Fruit fly (Drosophila melanogaster) whole organism, embryonic: ENCODE data around the gene sun.
A peak's percentile ranks its signal among the peaks of the same experiment; 100 is the strongest.

Experiments
- BEAF-32 ChIP-seq: fragments of 200-800 bp; sonication (Bioruptor generic); optimal IDR thresholded peaks from 3 replicates; lab custom pipeline; 2017; ENCODE audit warnings: missing biosample characterization, missing genetic modification characterization, mild to moderate bottlenecking, moderate library complexity, missing genetic modification reagents
- CG1024 ChIP-seq: fragments of 200-800 bp; sonication (Bioruptor generic); IDR thresholded peaks from 2 replicates; pipeline ENCODE4 v1.3.6; 2022; ENCODE audit warnings: missing biosample characterization, missing genetic modification characterization
- CG12071 ChIP-seq: fragments of 200-800 bp; sonication (Bioruptor generic); optimal IDR thresholded peaks from 3 replicates; lab custom pipeline; 2018; ENCODE audit warnings: missing biosample characterization, mild to moderate bottlenecking, missing genetic modification characterization
- CG12659 ChIP-seq: fragments of 200-800 bp; sonication (Bioruptor generic); optimal IDR thresholded peaks from 3 replicates; lab custom pipeline; 2017; ENCODE audit warnings: mild to moderate bottlenecking, missing biosample characterization, missing genetic modification reagents, missing genetic modification characterization
- CG12942 ChIP-seq: fragments of 200-800 bp; sonication (Bioruptor generic); optimal IDR thresholded peaks from 3 replicates; lab custom pipeline; 2016; ENCODE audit warnings: missing biosample characterization, missing genetic modification characterization
- CG14965 ChIP-seq: fragments of 200-800 bp; sonication (Bioruptor generic); optimal IDR thresholded peaks from 2 replicates; lab custom pipeline; 2016; ENCODE audit warnings: missing biosample characterization, missing genetic modification characterization, borderline replicate concordance
- CG15073 ChIP-seq: fragments of 200-800 bp; sonication (Bioruptor generic); optimal IDR thresholded peaks from 2 replicates; lab custom pipeline; 2016; ENCODE audit warnings: missing biosample characterization, missing genetic modification characterization
- CG15696 ChIP-seq: fragments of 200-800 bp; sonication (Bioruptor generic); optimal IDR thresholded peaks from 2 replicates; lab custom pipeline; 2019; ENCODE audit warnings: missing biosample characterization, mild to moderate bottlenecking, missing genetic modification characterization, moderate library complexity
- CG1602 ChIP-seq: fragments of 200-800 bp; sonication (Bioruptor generic); optimal IDR thresholded peaks from 3 replicates; lab custom pipeline; 2016; ENCODE audit warnings: missing biosample characterization, missing genetic modification characterization
- CG2116 ChIP-seq: fragments of 200-800 bp; sonication (Bioruptor generic); optimal IDR thresholded peaks from 3 replicates; lab custom pipeline; 2018; ENCODE audit warnings: missing biosample characterization, mild to moderate bottlenecking, missing genetic modification characterization
- CG30020 ChIP-seq: fragments of 200-800 bp; optimal IDR thresholded peaks from 2 replicates; lab custom pipeline; 2019; ENCODE audit warnings: missing biosample characterization, mild to moderate bottlenecking, missing genetic modification characterization, moderate library complexity
- CG30403 ChIP-seq: fragments of 200-800 bp; sonication (Bioruptor generic); optimal IDR thresholded peaks from 3 replicates; lab custom pipeline; 2016; ENCODE audit warnings: missing biosample characterization, missing genetic modification characterization
- CG32532 ChIP-seq: fragments of 200-800 bp; sonication (Bioruptor generic); IDR thresholded peaks from 2 replicates; pipeline ENCODE4 v1.3.6; 2022; ENCODE audit warnings: missing biosample characterization, missing genetic modification characterization
- CG4328 ChIP-seq: fragments of 200-800 bp; sonication (Bioruptor generic); optimal IDR thresholded peaks from 3 replicates; lab custom pipeline; 2017; ENCODE audit warnings: missing biosample characterization, missing genetic modification reagents, missing genetic modification characterization
- CG4617 ChIP-seq: fragments of 200-800 bp; sonication (Bioruptor generic); optimal IDR thresholded peaks from 3 replicates; lab custom pipeline; 2016; ENCODE audit warnings: missing biosample characterization, missing genetic modification characterization, borderline replicate concordance
- CG6654 ChIP-seq: fragments of 200-800 bp; sonication (Bioruptor generic); optimal IDR thresholded peaks from 2 replicates; lab custom pipeline; 2017; ENCODE audit warnings: missing biosample characterization, mild to moderate bottlenecking, missing genetic modification characterization
- CG7357 ChIP-seq: fragments of 200-800 bp; sonication (Bioruptor generic); IDR thresholded peaks from 3 replicates; pipeline ENCODE4 v1.3.6; 2022; ENCODE audit warnings: missing biosample characterization, missing genetic modification characterization
- CG7963 ChIP-seq: fragments of 200-800 bp; sonication (Bioruptor generic); IDR thresholded peaks from 3 replicates; pipeline ENCODE4 v1.3.6; 2022; ENCODE audit warnings: missing biosample characterization, missing genetic modification characterization; ENCODE audit not compliant: partially characterized antibody
- CG8359 ChIP-seq: fragments of 200-800 bp; sonication (Bioruptor generic); optimal IDR thresholded peaks from 2 replicates; lab custom pipeline; 2017; ENCODE audit warnings: missing biosample characterization, mild to moderate bottlenecking, missing genetic modification characterization, borderline replicate concordance
- CG8388 ChIP-seq: fragments of 200-800 bp; sonication (Bioruptor generic); optimal IDR thresholded peaks from 2 replicates; lab custom pipeline; 2019; ENCODE audit warnings: missing biosample characterization, mild to moderate bottlenecking, missing genetic modification characterization, moderate library complexity
- CG9797 ChIP-seq: fragments of 200-800 bp; sonication (Bioruptor generic); optimal IDR thresholded peaks from 3 replicates; lab custom pipeline; 2018; ENCODE audit warnings: missing biosample characterization, mild to moderate bottlenecking, missing genetic modification characterization
- D ChIP-seq, 2 experiments: fragments of 200-800 bp in 1 of 2; fragments of >200 bp in 1 of 2; sonication (Bioruptor generic) in 1 of 2; optimal IDR thresholded peaks; 2 replicates in 1 of 2; 3 replicates in 1 of 2; lab custom pipeline; 2017; ENCODE audit warnings: mild to moderate bottlenecking in 1 of 2, missing biosample characterization in 1 of 2, missing genetic modification characterization in 1 of 2, missing genetic modification reagents in 1 of 2
- Doc3 ChIP-seq: fragments of 200-800 bp; sonication (Bioruptor generic); IDR thresholded peaks from 3 replicates; pipeline ENCODE4 v1.3.6; 2022; ENCODE audit warnings: missing biosample characterization, missing genetic modification characterization; ENCODE audit not compliant: partially characterized antibody
- Dref ChIP-seq: fragments of 200-800 bp; sonication (Bioruptor generic); IDR thresholded peaks from 2 replicates; pipeline ENCODE4 v1.3.6; 2022; ENCODE audit warnings: missing biosample characterization, missing genetic modification characterization
- Eip74EF ChIP-seq, 2 experiments: fragments of 200-800 bp in 1 of 2; fragments of >200 bp in 1 of 2; sonication (Bioruptor generic) in 1 of 2; optimal IDR thresholded peaks; 2 replicates each; lab custom pipeline; 2017 to 2019; ENCODE audit warnings: missing biosample characterization in 2 of 2, missing genetic modification characterization in 2 of 2, mild to moderate bottlenecking in 1 of 2, moderate library complexity in 1 of 2
- Elba2 ChIP-seq: fragments of 200-800 bp; sonication (Bioruptor generic); optimal IDR thresholded peaks from 3 replicates; lab custom pipeline; 2016; ENCODE audit warnings: missing biosample characterization, missing genetic modification characterization
- Kr ChIP-seq: fragments of 200-800 bp; sonication (Bioruptor generic); optimal IDR thresholded peaks from 2 replicates; lab custom pipeline; 2017; ENCODE audit warnings: missing biosample characterization, mild to moderate bottlenecking, missing genetic modification characterization
- MBD-R2 ChIP-seq: fragments of 200-800 bp; sonication (Bioruptor generic); IDR thresholded peaks from 2 replicates; pipeline ENCODE4 v1.3.6; 2022; ENCODE audit warnings: missing biosample characterization, missing genetic modification characterization
- Max ChIP-seq: fragments of 200-800 bp; sonication (Bioruptor generic); optimal IDR thresholded peaks from 2 replicates; lab custom pipeline; 2016; ENCODE audit warnings: missing biosample characterization, mild to moderate bottlenecking, missing genetic modification characterization
- Mrtf ChIP-seq: fragments of 200-800 bp; sonication (Bioruptor generic); IDR thresholded peaks from 3 replicates; pipeline ENCODE4 v1.3.6; 2022; ENCODE audit warnings: missing biosample characterization, missing genetic modification characterization
- Scr ChIP-seq: fragments of 200-800 bp; sonication (Bioruptor generic); IDR thresholded peaks from 2 replicates; pipeline ENCODE4 v1.3.6; 2022; ENCODE audit warnings: missing biosample characterization, missing genetic modification characterization; ENCODE audit not compliant: partially characterized antibody
- al ChIP-seq: fragments of 200-800 bp; sonication (Bioruptor generic); IDR thresholded peaks from 2 replicates; pipeline ENCODE4 v1.3.6; 2022; ENCODE audit warnings: missing biosample characterization, missing genetic modification characterization
- az2 ChIP-seq: fragments of 200-800 bp; sonication (Bioruptor generic); optimal IDR thresholded peaks from 3 replicates; lab custom pipeline; 2016; ENCODE audit warnings: missing biosample characterization, missing genetic modification characterization
- bcd ChIP-seq: fragments of 200-800 bp; sonication (Bioruptor generic); optimal IDR thresholded peaks from 2 replicates; lab custom pipeline; 2017; ENCODE audit warnings: missing biosample characterization, mild to moderate bottlenecking, missing genetic modification characterization
- caup ChIP-seq: fragments of 200-800 bp; sonication (Bioruptor generic); optimal IDR thresholded peaks from 3 replicates; lab custom pipeline; 2017; ENCODE audit warnings: missing biosample characterization, mild to moderate bottlenecking, missing genetic modification characterization, moderate library complexity; ENCODE audit not compliant: severe bottlenecking
- cg ChIP-seq: fragments of 200-800 bp; sonication (Bioruptor generic); optimal IDR thresholded peaks from 3 replicates; lab custom pipeline; 2019; ENCODE audit warnings: missing biosample characterization, mild to moderate bottlenecking, missing genetic modification characterization, moderate library complexity
- eve ChIP-seq, 2 experiments: fragments of >200 bp; optimal IDR thresholded peaks; 2 replicates each; lab custom pipeline; 2017; ENCODE audit warnings: missing biosample characterization in 2 of 2, missing genetic modification characterization in 2 of 2
- exex ChIP-seq: fragments of 200-800 bp; sonication (Bioruptor generic); optimal IDR thresholded peaks from 4 replicates; lab custom pipeline; 2018; ENCODE audit warnings: missing biosample characterization, mild to moderate bottlenecking, missing genetic modification characterization, moderate library complexity
- ftz-f1 ChIP-seq: fragments of 200-800 bp; sonication (Bioruptor generic); optimal IDR thresholded peaks from 2 replicates; lab custom pipeline; 2016; ENCODE audit warnings: missing biosample characterization, missing genetic modification characterization
- hbn ChIP-seq: fragments of 200-800 bp; sonication (Bioruptor generic); IDR thresholded peaks from 2 replicates; pipeline ENCODE4 v1.3.6; 2022; ENCODE audit warnings: missing biosample characterization, missing genetic modification characterization; ENCODE audit not compliant: partially characterized antibody
- mirr ChIP-seq: fragments of 200-800 bp; sonication (Bioruptor generic); optimal IDR thresholded peaks from 3 replicates; lab custom pipeline; 2018; ENCODE audit warnings: missing biosample characterization, mild to moderate bottlenecking, missing genetic modification characterization
- onecut ChIP-seq: fragments of 200-800 bp; sonication (Bioruptor generic); IDR thresholded peaks from 2 replicates; pipeline ENCODE4 v1.3.6; 2022; ENCODE audit warnings: missing biosample characterization, missing genetic modification characterization
- sisA ChIP-seq: fragments of 200-800 bp; sonication (Bioruptor generic); IDR thresholded peaks from 2 replicates; pipeline ENCODE4 v1.3.6; 2022; ENCODE audit warnings: missing biosample characterization, missing genetic modification characterization
- unc-4 ChIP-seq: fragments of 200-800 bp; sonication (Bioruptor generic); IDR thresholded peaks from 2 replicates; pipeline ENCODE4 v1.3.6; 2022; ENCODE audit warnings: missing biosample characterization, missing genetic modification characterization; ENCODE audit not compliant: partially characterized antibody
- vvl ChIP-seq: fragments of 200-800 bp; sonication (Bioruptor generic); IDR thresholded peaks from 2 replicates; pipeline ENCODE4 v1.3.6; 2022; ENCODE audit warnings: missing biosample characterization, missing genetic modification characterization
- wor ChIP-seq: fragments of 200-800 bp; sonication (Bioruptor generic); IDR thresholded peaks from 2 replicates; pipeline ENCODE4 v1.3.6; 2022; ENCODE audit warnings: missing biosample characterization, missing genetic modification characterization

sun gene

dm6 chrX:15889780-15890608 lies 40.9 kb upstream of the sun start, which contains the start of the genes MSBP and CG15916 (continued):
- TF ChIP-seq eve (GFP tag; optimal IDR thresholded peaks at IDR 0.05; lab: Kevin White, UChicago) (no peak), MBD-R2 (GFP tag; lab: Robert Waterston, UW) (peak; percentile 11; the same call in 1 of the 2 replicates), CG4328 (GFP tag; lab: Kevin White, UChicago) (no peak), Doc3 (no peak), Max (GFP tag; lab: Kevin White, UChicago) (peak; percentile 12), CG2116 (GFP tag; lab: Kevin White, UChicago) (peak; percentile 38), Mrtf (GFP tag; lab: Robert Waterston, UW) (0 out of 3 replicates have a peak, but pooled peaks have one; percentile 27), CG1602 (GFP tag; lab: Kevin White, UChicago) (peak; percentile 13), CG15696 (tag; lab: Kevin White, UChicago) (peak; percentile 12), CG6654 (GFP tag; lab: Kevin White, UChicago) (no peak), Elba2 (peak; percentile 13), Eip74EF (GFP tag; optimal IDR thresholded peaks at IDR 0.05; lab: Kevin White, UChicago) (no peak), unc-4 (no peak), sisA (GFP tag; lab: Robert Waterston, UW) (no peak), CG32532 (no peak), ftz-f1 (GFP tag; lab: Kevin White, UChicago) (no peak), CG8388 (GFP tag; lab: Kevin White, UChicago) (peak; percentile 3), CG30403 (GFP tag; lab: Kevin White, UChicago) (peak; percentile 49), CG12942 (GFP tag; lab: Kevin White, UChicago) (no peak), hbn (GFP tag; lab: Robert Waterston, UW) (no peak), CG12071 (GFP tag; lab: Kevin White, UChicago) (no peak), Kr (GFP tag; lab: Kevin White, UChicago) (no peak), az2 (peak; percentile 9), wor (GFP tag; lab: Robert Waterston, UW) (no peak)

dm6 chrX:15888763-15889162 lies 39.7 kb upstream of the sun start:
- peak; percentile 60 for TF ChIP-seq mirr
- TF ChIP-seq caup (GFP tag; lab: Kevin White, UChicago): no peak
- TF ChIP-seq cg (GFP tag; lab: Kevin White, UChicago): no peak
- peak; percentile 89 for TF ChIP-seq exex
- TF ChIP-seq, all 482 proteins: peak for 2

- peak; percentile 81 for TF ChIP-seq Dref (GFP tag; lab: Robert Waterston, UW)
- TF ChIP-seq CG12659 (GFP tag; lab: Kevin White, UChicago): peak; percentile 74
- peak; percentile 20; the same call in 1 of the 2 replicates for TF ChIP-seq onecut (GFP tag; lab: Robert Waterston, UW)
- TF ChIP-seq CG1024: peak; percentile 84
- TF ChIP-seq D (optimal IDR thresholded peaks at IDR 0.05; lab: Kevin White, UChicago): no peak
- no peak for TF ChIP-seq D (GFP tag; optimal IDR thresholded peaks at IDR 0.05; lab: Kevin White, UChicago)
- TF ChIP-seq CG30020 (tag; lab: Kevin White, UChicago): peak; percentile 97
- TF ChIP-seq vvl: peak; percentile 46
- TF ChIP-seq CG15073 (GFP tag; lab: Kevin White, UChicago): no peak
- peak; percentile 63 for TF ChIP-seq Scr
- TF ChIP-seq CG9797 (GFP tag; lab: Kevin White, UChicago): peak; percentile 38
- TF ChIP-seq CG4617 (GFP tag; lab: Kevin White, UChicago): peak; percentile 43
- TF ChIP-seq CG8359 (GFP tag; lab: Kevin White, UChicago): no peak
- TF ChIP-seq BEAF-32 (GFP tag; lab: Kevin White, UChicago): peak; percentile 81
- TF ChIP-seq CG7357 (GFP tag; lab: Robert Waterston, UW): peak; percentile 99
- no peak for TF ChIP-seq CG14965 (GFP tag; lab: Kevin White, UChicago)
- no peak for TF ChIP-seq bcd
- TF ChIP-seq CG7963: peak; percentile 66; the same call in 1 of the 3 replicates
- 0 out of 2 replicates have a peak, but pooled peaks have one; percentile 11 for TF ChIP-seq al
These were observed 38.2 kb upstream of the sun start, which contains the start of gene tay for dm6 chrX:15887247-15887616. TSS of gene tay (minus strand) at chrX:15887311.
